Fruit fly (Drosophila melanogaster): ENCODE results near the gene orb.

Gene orb

DNA sequence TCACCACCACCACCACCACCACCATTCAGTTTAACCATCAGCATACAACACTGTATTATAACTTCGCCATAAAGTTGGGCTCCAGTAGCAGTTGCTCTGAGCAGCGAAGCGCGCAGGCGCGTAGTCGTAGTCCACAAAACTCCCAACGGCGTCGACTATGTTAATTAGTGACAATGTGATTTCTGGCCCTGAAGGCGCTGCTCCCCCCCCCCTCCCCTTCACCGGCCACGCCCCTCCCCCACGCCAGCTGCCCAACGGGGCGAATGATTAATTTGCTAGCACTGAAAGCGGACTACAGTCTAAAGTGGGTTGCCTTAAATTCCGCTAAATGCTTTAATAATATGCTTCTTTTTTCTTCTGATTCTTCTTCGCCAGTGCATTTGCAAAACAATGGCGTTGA is 26.2 kb upstream of the orb start:
- TF ChIP-seq pad (GFP tag; optimal IDR thresholded peaks at IDR 0.05) = no peak
- no peak for TF ChIP-seq toe (GFP tag; optimal IDR thresholded peaks at IDR 0.05)
- TF ChIP-seq Mnt (GFP tag; optimal IDR thresholded peaks at IDR 0.05) = no peak
- TF ChIP-seq CG7101 (tag; optimal IDR thresholded peaks at IDR 0.05) = no peak
- TF ChIP-seq CG14711 (tag; optimal IDR thresholded peaks at IDR 0.05) = no peak
- TF ChIP-seq cic (GFP tag; optimal IDR thresholded peaks at IDR 0.05) = no peak
- no peak for TF ChIP-seq CG11617 (GFP tag; optimal IDR thresholded peaks at IDR 0.05)
- TF ChIP-seq cnc (optimal IDR thresholded peaks at IDR 0.05) = no peak
- TF ChIP-seq CG1620 (GFP tag; optimal IDR thresholded peaks at IDR 0.05) = no peak
- TF ChIP-seq Hr96 (GFP tag; optimal IDR thresholded peaks at IDR 0.05) = no peak
- TF ChIP-seq bab1 (GFP tag; optimal IDR thresholded peaks at IDR 0.05) = no peak
- no peak for TF ChIP-seq tj (GFP tag; optimal IDR thresholded peaks at IDR 0.05)
- no peak for TF ChIP-seq CG33017 (tag; optimal IDR thresholded peaks at IDR 0.05)
- TF ChIP-seq ovo (GFP tag; optimal IDR thresholded peaks at IDR 0.05) = no peak
- no peak for TF ChIP-seq CG5204 (GFP tag; optimal IDR thresholded peaks at IDR 0.05)

DNA sequence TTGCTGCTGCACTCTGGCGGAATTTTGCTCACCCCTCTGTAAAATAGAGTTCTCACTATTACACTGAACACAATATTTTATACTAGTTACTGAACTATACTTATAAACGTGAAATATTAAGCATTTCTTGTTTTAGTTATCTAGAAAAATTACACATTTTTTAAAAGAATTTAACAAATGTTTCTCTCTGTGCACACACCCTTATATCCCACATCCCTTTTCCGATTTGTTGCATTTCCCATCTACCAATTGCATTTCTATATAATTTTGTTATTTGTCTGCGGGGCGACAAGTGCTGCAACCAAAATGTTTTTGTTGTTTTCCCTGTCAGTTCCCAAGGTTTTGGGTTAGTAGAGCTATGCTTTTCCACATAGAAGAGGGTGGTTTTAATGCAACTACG is 22.6 kb upstream of the orb start:
- no peak for TF ChIP-seq CG33017 (tag; optimal IDR thresholded peaks at IDR 0.05)
- TF ChIP-seq Clk (GFP tag; optimal IDR thresholded peaks at IDR 0.05) = no peak
- no peak for TF ChIP-seq CG14711 (tag; optimal IDR thresholded peaks at IDR 0.05)
- TF ChIP-seq CG11617 (GFP tag; optimal IDR thresholded peaks at IDR 0.05) = no peak
- no peak for TF ChIP-seq pad (GFP tag; optimal IDR thresholded peaks at IDR 0.05)
- TF ChIP-seq ovo (GFP tag; optimal IDR thresholded peaks at IDR 0.05) = no peak
- TF ChIP-seq CG5204 (GFP tag; optimal IDR thresholded peaks at IDR 0.05) = no peak
- TF ChIP-seq Crg-1 (GFP tag; optimal IDR thresholded peaks at IDR 0.05) = no peak
- TF ChIP-seq cic (GFP tag; optimal IDR thresholded peaks at IDR 0.05) = no peak
- no peak for TF ChIP-seq kay (GFP tag; ENCODE audit: borderline replicate concordance)
- no peak for TF ChIP-seq CG7101 (tag; optimal IDR thresholded peaks at IDR 0.05)
- TF ChIP-seq tj (GFP tag; optimal IDR thresholded peaks at IDR 0.05) = no peak
- TF ChIP-seq bab1 (GFP tag; optimal IDR thresholded peaks at IDR 0.05) = no peak
- no peak for TF ChIP-seq Mnt (GFP tag; optimal IDR thresholded peaks at IDR 0.05)

DNA sequence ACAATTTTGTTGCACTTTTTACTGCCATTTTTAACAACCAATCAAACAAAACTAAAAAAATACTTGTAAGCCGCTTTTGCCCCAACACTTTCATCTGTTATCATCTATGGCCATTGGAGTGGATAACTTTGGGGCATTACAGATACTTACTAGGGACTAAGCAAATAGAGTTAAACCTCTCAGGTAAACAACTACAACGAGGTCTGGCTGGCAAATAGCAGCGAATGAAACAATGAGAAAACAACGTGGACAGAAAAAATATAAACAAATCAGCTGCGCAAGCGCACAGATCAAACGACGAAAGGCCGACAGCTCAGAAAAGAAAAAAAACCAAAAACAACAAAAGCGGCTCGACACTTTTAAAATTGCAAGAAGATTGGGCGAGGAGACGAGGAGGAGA is 21.5 kb upstream of the orb start:
- no peak for TF ChIP-seq kay (GFP tag; ENCODE audit: borderline replicate concordance)

DNA sequence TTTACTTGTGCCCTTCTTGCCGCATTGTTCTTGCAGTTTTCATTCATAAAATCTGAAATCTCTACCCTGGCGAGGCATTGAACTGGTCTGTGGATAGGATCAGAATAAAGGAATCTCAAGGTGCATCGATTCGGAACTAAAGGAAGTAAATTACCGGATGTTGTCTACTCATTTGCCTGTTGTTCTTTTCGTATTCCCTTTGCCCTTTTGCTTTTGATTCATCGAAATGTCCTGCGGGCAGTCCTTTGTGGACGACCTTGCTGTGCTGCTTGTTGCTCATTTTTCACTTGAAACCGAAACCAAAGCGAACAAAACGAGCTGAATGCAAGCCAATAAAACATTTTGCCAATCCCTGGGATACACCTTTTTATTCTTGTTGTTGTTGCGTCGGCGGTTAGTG is 20.6 kb upstream of the orb start:
- TF ChIP-seq toe (GFP tag; optimal IDR thresholded peaks at IDR 0.05) (no peak), Clk (GFP tag; optimal IDR thresholded peaks at IDR 0.05) (no peak), kay (GFP tag; ENCODE audit: borderline replicate concordance) (peak; percentile 59)

DNA sequence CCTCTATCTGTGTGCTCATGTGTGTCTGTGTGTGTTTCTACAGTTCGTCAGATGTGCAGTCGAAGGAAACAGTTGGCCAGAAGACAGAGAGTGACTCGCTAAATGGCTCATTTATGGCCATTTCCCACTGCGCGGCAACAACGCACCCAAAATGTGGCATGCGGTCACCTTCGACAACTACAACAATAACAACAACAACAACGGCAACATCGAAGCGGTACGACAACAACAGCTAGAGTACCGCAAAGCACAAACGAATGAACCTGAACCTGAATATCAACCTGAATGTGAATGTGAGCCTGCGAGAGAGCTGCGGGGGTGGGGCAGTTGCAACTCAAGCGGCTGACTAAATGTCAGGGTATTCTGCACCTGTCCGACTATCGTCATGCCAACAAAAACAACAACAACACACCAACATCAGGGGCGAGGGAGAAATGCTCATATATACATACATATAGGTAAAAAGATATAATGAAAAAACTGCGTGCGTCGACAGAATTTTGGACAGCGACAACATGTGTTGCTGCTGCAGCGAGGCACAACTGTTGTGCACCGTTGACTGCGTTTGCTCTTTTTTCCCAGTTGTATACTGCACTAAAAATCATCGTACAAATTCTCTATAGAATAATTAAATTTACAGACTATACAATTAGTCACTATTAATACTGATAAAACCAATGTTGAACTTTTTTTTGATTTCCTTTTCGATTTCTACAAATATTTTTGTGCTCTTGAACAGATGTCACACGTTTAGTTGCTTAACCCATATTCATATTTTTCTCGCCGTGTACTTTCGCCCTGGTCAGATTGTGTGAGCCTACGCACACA is 19.6 kb upstream of the orb start:
- TF ChIP-seq pad (GFP tag; optimal IDR thresholded peaks at IDR 0.05) (no peak), toe (GFP tag; optimal IDR thresholded peaks at IDR 0.05) (no peak), Hr96 (GFP tag; optimal IDR thresholded peaks at IDR 0.05) (no peak), CG5204 (GFP tag; optimal IDR thresholded peaks at IDR 0.05) (no peak), bab1 (GFP tag; optimal IDR thresholded peaks at IDR 0.05) (no peak), CG7045 (GFP tag; optimal IDR thresholded peaks at IDR 0.05) (no peak), CG7101 (tag; optimal IDR thresholded peaks at IDR 0.05) (no peak), CG14711 (tag; optimal IDR thresholded peaks at IDR 0.05) (no peak), Mnt (GFP tag; optimal IDR thresholded peaks at IDR 0.05) (no peak), CG12768 (GFP tag; optimal IDR thresholded peaks at IDR 0.05) (no peak), kay (GFP tag; ENCODE audit: borderline replicate concordance) (no peak), CG11617 (GFP tag; optimal IDR thresholded peaks at IDR 0.05) (no peak), Clk (GFP tag; optimal IDR thresholded peaks at IDR 0.05) (no peak), CG1620 (GFP tag; optimal IDR thresholded peaks at IDR 0.05) (no peak), CG33017 (tag; optimal IDR thresholded peaks at IDR 0.05) (no peak), tj (GFP tag; optimal IDR thresholded peaks at IDR 0.05) (no peak), cic (GFP tag; optimal IDR thresholded peaks at IDR 0.05) (no peak)

DNA sequence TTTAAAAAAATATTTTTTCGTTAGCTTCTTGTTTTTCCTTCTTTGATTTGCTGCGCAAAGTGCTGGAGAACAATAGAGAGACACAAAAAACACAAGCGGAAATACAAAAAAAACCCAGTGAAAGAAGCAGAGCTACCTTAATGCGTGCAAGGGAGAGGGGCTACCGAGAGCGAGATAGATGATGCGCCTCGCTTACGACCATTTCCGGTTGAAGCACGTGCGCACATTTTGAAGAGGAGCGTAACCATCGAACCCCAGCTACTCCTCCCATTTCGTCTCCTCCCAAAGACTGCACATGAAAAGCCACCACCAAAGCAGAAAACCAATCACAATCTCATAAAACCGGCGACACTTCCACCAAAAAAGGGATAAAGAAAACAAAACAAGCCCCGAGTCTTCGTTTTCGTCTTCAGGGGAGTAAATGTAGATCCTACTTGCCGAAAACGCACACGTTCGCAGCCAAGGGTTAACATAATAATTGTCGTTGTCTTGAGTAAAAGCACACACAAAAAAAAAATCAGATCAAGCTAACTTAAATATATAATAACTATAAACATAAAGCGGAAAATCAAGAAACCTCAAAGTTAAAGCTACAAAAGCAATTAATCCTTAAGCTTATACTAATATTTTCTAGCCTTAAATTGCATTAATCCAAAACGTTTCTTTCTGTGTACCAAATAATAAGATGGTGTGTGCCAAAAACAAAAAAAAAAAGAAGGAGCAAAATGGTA is 16.6 kb upstream of the orb start:
- TF ChIP-seq bab1 (GFP tag; optimal IDR thresholded peaks at IDR 0.05) = no peak
- no peak for TF ChIP-seq CG11617 (GFP tag; optimal IDR thresholded peaks at IDR 0.05)
- peak; percentile 36 for TF ChIP-seq kay (GFP tag; ENCODE audit: borderline replicate concordance)
- TF ChIP-seq pad (GFP tag; optimal IDR thresholded peaks at IDR 0.05) = no peak

DNA sequence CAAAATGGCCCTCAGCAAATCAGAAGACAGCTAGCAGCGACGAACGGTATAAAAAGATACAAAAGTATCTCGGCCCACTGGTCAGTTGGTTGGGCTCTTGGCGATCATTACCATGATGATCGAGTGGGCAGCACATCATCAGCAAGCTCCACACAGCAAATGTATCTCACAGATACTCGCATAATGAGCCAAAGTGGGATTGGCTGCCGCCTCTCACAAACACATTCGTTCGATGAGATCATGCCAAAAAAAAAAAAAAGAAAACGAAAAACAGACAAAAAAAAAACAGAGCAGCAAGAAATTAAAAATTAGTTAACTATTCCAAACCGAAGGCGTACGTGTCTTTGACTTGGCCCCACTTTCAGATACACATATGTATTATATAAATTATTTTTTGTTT is 15.5 kb upstream of the orb start:
- TF ChIP-seq Clk (GFP tag; optimal IDR thresholded peaks at IDR 0.05) (no peak), kay (GFP tag; ENCODE audit: borderline replicate concordance) (no peak), ovo (GFP tag; optimal IDR thresholded peaks at IDR 0.05) (no peak), CG14711 (tag; optimal IDR thresholded peaks at IDR 0.05) (no peak), CG7045 (GFP tag; optimal IDR thresholded peaks at IDR 0.05) (no peak), CG5204 (GFP tag; optimal IDR thresholded peaks at IDR 0.05) (no peak), CG33017 (tag; optimal IDR thresholded peaks at IDR 0.05) (no peak), cic (GFP tag; optimal IDR thresholded peaks at IDR 0.05) (no peak), cnc (optimal IDR thresholded peaks at IDR 0.05) (no peak), CG7101 (tag; optimal IDR thresholded peaks at IDR 0.05) (no peak), pad (GFP tag; optimal IDR thresholded peaks at IDR 0.05) (no peak), tj (GFP tag; optimal IDR thresholded peaks at IDR 0.05) (no peak), bab1 (GFP tag; optimal IDR thresholded peaks at IDR 0.05) (no peak), CG11617 (GFP tag; optimal IDR thresholded peaks at IDR 0.05) (no peak), Hr96 (GFP tag; optimal IDR thresholded peaks at IDR 0.05) (no peak)

Data from whole organism, adult.